Fruit fly (Drosophila melanogaster) whole organism: Measurements from ENCODE around the gene CG7810.
A peak's percentile ranks its signal among the peaks of the same experiment; 100 is the strongest.

ENCODE experiments used
- CG8478 ChIP-seq: fragments of >200 bp; optimal IDR thresholded peaks from 2 replicates; lab custom pipeline; 2018; ENCODE audit warnings: inconsistent platforms
- Dll ChIP-seq: fragments of >200 bp; optimal IDR thresholded peaks from 2 replicates; lab custom pipeline; 2017
- EcR ChIP-seq, 2 experiments: fragments of >200 bp; optimal IDR thresholded peaks; 2 replicates each; lab custom pipeline; 2017; ENCODE audit warnings: missing biosample characterization in 2 of 2, missing genetic modification characterization in 2 of 2, missing genetic modification reagents in 2 of 2
- pan ChIP-seq: fragments of >200 bp; optimal IDR thresholded peaks from 2 replicates; lab custom pipeline; 2017
- psq ChIP-seq: fragments of >200 bp; optimal IDR thresholded peaks from 2 replicates; lab custom pipeline; 2017
- usp ChIP-seq: fragments of >200 bp; optimal IDR thresholded peaks from 2 replicates; lab custom pipeline; 2017; ENCODE audit warnings: missing biosample characterization, missing genetic modification characterization, mixed read lengths

Gene CG7810

DNA sequence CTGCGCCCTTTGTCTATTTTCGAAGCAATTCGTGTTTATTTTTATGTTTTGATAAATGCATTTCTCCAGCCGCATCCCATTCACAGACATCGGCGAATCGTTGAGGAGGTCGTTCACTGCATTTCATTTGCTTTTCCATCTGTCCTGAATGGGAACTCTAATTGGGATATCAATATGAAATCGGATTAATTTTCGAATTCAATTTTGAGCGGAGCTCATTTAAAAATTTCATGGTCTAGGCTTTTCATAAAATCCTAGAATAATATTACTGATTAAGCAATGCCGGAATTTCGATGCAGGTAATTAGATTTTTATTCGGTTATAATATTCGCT lies 20.9 kb downstream of the CG7810 start:
- TF ChIP-seq usp (GFP tag; lab: Kevin White, UChicago): no peak
- TF ChIP-seq EcR (GFP tag; optimal IDR thresholded peaks at IDR 0.05; lab: Kevin White, UChicago): no peak
- no peak for TF ChIP-seq psq (lab: Kevin White, UChicago)
- no peak for TF ChIP-seq Dll (lab: Kevin White, UChicago)
- TF ChIP-seq pan (lab: Kevin White, UChicago): no peak
- TF ChIP-seq CG8478 (lab: Kevin White, UChicago): no peak

DNA sequence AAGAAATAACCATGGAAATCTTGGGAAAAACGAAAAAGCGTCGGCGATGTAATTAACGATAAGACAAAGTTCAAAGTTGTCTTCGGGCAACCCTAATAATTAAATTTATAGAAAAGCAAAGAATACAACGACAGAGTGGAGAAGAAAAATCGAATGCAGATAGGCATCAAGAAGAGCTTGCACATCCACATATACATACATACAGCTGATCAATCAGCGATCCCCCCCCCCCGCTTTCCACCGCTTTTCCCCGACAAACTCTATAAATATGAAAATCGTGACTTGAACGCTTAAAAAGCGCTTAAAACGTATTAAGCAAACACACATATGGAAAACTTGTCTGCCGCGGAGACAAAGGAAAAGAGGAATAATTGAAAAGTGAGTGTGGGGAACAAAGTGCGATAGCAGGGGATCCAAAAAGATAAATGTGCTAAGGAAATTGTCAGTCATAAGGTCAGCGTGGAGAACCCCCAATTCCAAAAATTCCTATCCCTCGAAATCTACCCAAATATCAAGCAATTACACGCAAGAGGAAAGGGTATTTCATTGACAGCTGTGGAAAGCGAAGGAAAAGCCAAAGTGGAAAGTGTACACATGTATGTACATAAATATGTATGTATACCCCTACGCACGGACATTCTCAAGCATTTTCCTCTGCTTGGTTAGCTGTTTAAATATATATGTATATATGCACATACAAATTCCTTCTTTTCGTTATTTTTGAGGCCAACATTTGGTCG lies 21.5 kb downstream of the CG7810 start:
- TF ChIP-seq usp (GFP tag; lab: Kevin White, UChicago): no peak
- TF ChIP-seq pan (lab: Kevin White, UChicago): no peak
- TF ChIP-seq CG8478 (lab: Kevin White, UChicago): no peak
- no peak for TF ChIP-seq Dll (lab: Kevin White, UChicago)
- no peak for TF ChIP-seq EcR (GFP tag; optimal IDR thresholded peaks at IDR 0.05; lab: Kevin White, UChicago)
- no peak for TF ChIP-seq psq (lab: Kevin White, UChicago)

DNA sequence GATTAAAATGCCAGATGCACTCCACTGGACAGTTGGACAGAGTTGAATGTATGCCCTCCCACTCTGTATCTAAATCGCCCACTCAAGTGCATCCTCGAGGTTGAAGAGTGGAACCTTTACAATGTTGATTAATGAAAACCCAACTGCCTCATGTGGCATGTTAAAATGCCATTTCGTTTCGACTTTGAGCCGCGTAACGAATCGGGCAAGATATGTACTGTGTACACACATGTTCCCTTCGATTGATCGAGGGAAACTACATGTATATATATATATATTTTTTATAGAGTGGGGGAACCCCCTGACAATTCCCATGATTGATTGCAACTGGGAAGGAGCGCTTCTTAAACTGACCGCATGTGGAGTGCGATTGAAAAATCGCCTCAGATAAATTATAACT lies 22.9 kb downstream of the CG7810 start:
- TF ChIP-seq usp (GFP tag; lab: Kevin White, UChicago) (no peak), Dll (lab: Kevin White, UChicago) (no peak), pan (lab: Kevin White, UChicago) (no peak), CG8478 (lab: Kevin White, UChicago) (no peak), psq (lab: Kevin White, UChicago) (no peak), EcR (GFP tag; optimal IDR thresholded peaks at IDR 0.05; lab: Kevin White, UChicago) (no peak)

DNA sequence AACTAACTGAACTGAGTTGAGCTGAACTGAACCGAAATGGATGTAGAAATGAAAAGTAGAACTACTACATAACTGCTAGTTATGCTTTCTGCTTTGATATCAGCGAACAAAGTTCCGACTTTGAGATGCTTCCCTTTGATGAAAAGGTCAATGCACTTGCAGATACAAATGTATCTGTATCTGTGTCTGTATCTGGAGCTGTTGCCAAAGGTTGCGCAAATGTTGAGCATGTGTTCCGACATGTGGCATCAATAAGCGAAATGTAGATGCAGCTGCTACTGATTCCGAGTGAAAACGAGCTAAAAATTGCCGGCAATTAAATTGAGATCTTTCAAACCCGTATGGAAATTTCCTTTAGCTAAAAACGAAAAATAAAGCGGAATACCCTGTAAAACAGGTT lies 24.4 kb downstream of the CG7810 start:
- TF ChIP-seq Dll (lab: Kevin White, UChicago) (no peak), EcR (GFP tag; optimal IDR thresholded peaks at IDR 0.05; lab: Kevin White, UChicago) (peak in 1 of 2 experiments; percentile 48)

- TF ChIP-seq usp (GFP tag; lab: Kevin White, UChicago) (no peak), psq (lab: Kevin White, UChicago) (no peak), pan (lab: Kevin White, UChicago) (no peak), EcR (GFP tag; optimal IDR thresholded peaks at IDR 0.05; lab: Kevin White, UChicago) (no peak), Dll (lab: Kevin White, UChicago) (no peak), CG8478 (lab: Kevin White, UChicago) (no peak)
Measured at dm6 chr2L:8284913-8285619, 25.9 kb downstream of the CG7810 start.

DNA sequence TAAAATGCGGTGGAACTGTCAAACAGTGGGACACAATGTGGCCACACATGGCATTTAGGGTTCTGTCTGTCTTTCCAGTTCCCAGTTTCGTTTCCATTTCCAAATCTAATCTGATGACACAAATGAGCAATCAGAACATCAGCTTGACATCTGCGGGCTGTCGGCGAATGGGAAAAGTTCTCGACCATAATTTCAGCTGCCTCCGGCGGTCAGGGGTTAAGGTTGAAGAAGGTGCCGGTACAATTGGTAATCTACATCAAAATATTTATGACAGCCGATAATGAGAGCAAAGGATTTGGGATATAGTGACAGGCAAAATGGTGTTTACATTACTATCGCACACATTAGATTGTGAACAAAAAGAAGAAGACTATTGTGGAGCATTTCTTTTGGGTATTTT lies 29.1 kb downstream of the CG7810 start:
- TF ChIP-seq CG8478 (lab: Kevin White, UChicago) (no peak), psq (lab: Kevin White, UChicago) (no peak), EcR (GFP tag; optimal IDR thresholded peaks at IDR 0.05; lab: Kevin White, UChicago) (no peak), usp (GFP tag; lab: Kevin White, UChicago) (no peak), pan (lab: Kevin White, UChicago) (no peak), Dll (lab: Kevin White, UChicago) (no peak)

DNA sequence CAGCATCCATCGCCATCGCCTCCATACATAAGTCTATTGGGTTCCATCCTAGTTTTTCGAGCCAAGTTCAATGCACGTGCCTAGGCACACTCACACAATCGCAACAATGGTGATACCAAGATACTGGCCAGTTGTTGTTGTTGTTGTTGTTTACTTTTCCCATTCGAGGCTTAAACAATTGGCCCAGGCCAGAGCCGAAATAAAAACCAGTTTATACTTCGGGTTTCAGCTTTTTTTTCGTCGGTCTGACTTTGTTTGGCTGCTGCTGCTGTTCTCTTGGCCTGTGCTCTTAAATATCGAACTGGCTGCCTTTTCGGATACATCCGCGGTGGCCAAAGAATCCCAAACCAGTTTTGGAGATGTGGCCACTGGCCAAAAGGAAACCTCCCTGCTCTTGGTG lies 30.8 kb downstream of the CG7810 start:
- TF ChIP-seq EcR (GFP tag; optimal IDR thresholded peaks at IDR 0.05; lab: Kevin White, UChicago): no peak

DNA sequence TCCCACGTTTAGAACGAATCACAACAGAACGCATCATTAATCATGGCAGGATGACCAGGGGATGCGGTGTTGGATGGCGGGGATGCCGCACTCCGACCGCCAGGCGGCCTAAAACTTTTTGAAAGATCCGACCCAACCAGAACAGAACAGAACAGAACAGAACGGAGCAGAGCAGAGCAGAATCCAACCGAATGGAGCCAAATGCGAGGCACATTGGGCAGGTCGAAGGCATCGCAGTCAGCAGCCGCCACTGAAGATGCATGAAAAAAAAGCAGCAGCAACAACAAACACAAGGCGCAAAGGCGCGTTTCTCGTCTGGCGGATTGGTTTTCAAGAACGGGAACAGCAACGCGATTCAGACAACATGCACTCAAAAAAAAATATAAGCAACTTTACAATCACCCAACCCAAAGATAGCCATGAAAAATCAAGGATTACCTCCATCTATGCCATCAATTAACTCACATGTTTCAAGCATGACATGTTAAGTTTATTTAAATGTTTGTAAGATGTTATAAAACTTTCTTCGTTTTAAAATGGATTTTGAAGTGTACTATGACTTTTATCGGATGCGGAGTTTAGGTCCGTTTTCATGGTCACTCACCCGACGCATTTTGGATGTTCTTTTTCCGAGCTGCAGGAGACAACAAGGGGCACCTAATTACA lies 31.5 kb downstream of the CG7810 start:
- no peak for TF ChIP-seq pan (lab: Kevin White, UChicago)
- TF ChIP-seq psq (lab: Kevin White, UChicago): no peak
- no peak for TF ChIP-seq usp (GFP tag; lab: Kevin White, UChicago)
- TF ChIP-seq CG8478 (lab: Kevin White, UChicago): no peak
- TF ChIP-seq EcR (GFP tag; optimal IDR thresholded peaks at IDR 0.05; lab: Kevin White, UChicago): peak in 1 of 2 experiments; percentile 47

DNA sequence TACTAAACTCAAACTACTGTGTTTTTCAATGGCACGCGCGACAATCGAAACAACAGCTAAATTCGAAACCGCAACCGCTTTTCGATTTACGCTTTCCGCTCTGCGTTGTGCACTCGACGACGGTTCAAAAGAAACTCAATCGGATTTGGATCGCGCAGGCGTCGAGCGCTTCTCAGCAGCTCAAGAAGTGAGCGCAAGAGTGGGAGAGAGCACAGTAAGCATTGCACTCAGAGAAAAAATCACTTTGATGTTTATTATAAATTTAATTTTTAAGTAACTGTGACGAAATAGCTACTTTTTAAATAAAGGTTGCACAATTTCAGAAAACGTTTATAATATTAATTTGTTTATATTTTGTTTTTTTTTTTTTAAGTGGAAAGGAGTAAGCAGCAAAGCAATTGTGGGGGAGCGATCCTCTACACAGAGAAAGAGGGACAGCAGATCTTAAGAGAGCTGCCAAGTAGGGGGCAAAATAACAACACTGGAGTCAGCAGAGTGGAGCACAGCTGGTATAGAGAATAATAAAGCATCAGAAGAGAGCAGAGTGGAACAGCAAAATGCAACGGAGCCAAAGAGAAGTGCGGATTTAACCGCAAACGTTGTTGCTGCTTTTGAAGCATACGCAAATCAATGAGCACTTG lies 33.3 kb downstream of the CG7810 start:
- TF ChIP-seq EcR (GFP tag; optimal IDR thresholded peaks at IDR 0.05; lab: Kevin White, UChicago): no peak
- TF ChIP-seq usp (GFP tag; lab: Kevin White, UChicago): no peak
- no peak for TF ChIP-seq pan (lab: Kevin White, UChicago)
- no peak for TF ChIP-seq CG8478 (lab: Kevin White, UChicago)
- TF ChIP-seq Dll (lab: Kevin White, UChicago): no peak
- no peak for TF ChIP-seq psq (lab: Kevin White, UChicago)

DNA sequence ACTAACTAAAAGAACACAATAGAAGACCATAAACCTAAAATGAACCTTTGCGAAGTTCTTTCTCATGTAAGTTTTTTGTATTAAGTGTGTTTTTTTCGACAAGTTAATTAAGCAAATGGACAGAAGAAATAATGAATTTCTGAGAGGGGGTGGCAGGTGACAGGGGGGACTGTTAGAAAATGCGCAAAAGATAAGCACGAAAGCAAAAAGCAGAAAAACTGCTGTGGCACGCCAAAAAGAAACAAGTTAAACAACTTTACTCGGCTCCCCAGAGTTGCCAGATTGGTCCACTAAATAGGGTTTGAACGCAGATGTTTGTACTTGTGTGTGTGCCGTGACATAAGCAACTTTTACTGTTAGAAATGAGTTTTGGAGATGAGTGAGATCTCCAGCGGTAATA lies 34.1 kb downstream of the CG7810 start:
- TF ChIP-seq CG8478 (lab: Kevin White, UChicago) (no peak), usp (GFP tag; lab: Kevin White, UChicago) (no peak), Dll (lab: Kevin White, UChicago) (no peak), EcR (GFP tag; optimal IDR thresholded peaks at IDR 0.05; lab: Kevin White, UChicago) (no peak), pan (lab: Kevin White, UChicago) (no peak), psq (lab: Kevin White, UChicago) (no peak)

dm6 chr2L:8276287-8276686 lies 34.7 kb downstream of the CG7810 start:
- TF ChIP-seq psq (lab: Kevin White, UChicago) (no peak), Dll (lab: Kevin White, UChicago) (no peak), EcR (GFP tag; optimal IDR thresholded peaks at IDR 0.05; lab: Kevin White, UChicago) (no peak), pan (lab: Kevin White, UChicago) (no peak), usp (GFP tag; lab: Kevin White, UChicago) (no peak), CG8478 (lab: Kevin White, UChicago) (no peak)
